Worm (Caenorhabditis elegans) whole organism, late embryonic: Measurements from ENCODE around the gene ifg-1.
A peak's percentile ranks its signal among the peaks of the same experiment; 100 is the strongest.

ENCODE experiments used
- C08G9.2 ChIP-seq: sonication (generic microtip); optimal IDR thresholded peaks from 2 replicates; lab custom pipeline; 2016; ENCODE audit warnings: mild to moderate bottlenecking, missing genetic modification characterization, moderate library complexity, missing compliant biosample characterization
- F13H6.1 ChIP-seq: sonication (generic microtip); optimal IDR thresholded peaks from 2 replicates; lab custom pipeline; 2016; ENCODE audit warnings: missing genetic modification characterization, missing compliant biosample characterization
- K02D7.2 ChIP-seq: sonication (generic microtip); optimal IDR thresholded peaks from 2 replicates; lab custom pipeline; 2017; ENCODE audit warnings: mild to moderate bottlenecking, missing genetic modification characterization, missing compliant biosample characterization
- T23F11.4 ChIP-seq: fragments of 200-800 bp; sonication (Bioruptor generic); optimal IDR thresholded peaks from 2 replicates; lab custom pipeline; 2018; ENCODE audit warnings: mild to moderate bottlenecking, missing genetic modification characterization, missing compliant biosample characterization
- Y22D7AL.16 ChIP-seq: sonication (generic microtip); optimal IDR thresholded peaks from 2 replicates; lab custom pipeline; 2016; ENCODE audit warnings: missing genetic modification characterization, missing compliant biosample characterization
- ama-1 ChIP-seq: fragments of 150-350 bp; optimal IDR thresholded peaks from 2 replicates; lab custom pipeline; 2014
- ceh-19 ChIP-seq: fragments of 200-800 bp; sonication (Bioruptor generic); optimal IDR thresholded peaks from 2 replicates; lab custom pipeline; 2018; ENCODE audit warnings: mild to moderate bottlenecking, missing genetic modification characterization, missing compliant biosample characterization
- ceh-2 ChIP-seq: sonication (generic microtip); optimal IDR thresholded peaks from 2 replicates; lab custom pipeline; 2016; ENCODE audit warnings: missing genotype, missing genetic modification characterization, missing compliant biosample characterization
- ceh-22 ChIP-seq: sonication (generic microtip); optimal IDR thresholded peaks from 2 replicates; lab custom pipeline; 2017; ENCODE audit warnings: missing biosample characterization, missing genetic modification characterization
- ceh-31 ChIP-seq: sonication (generic microtip); optimal IDR thresholded peaks from 2 replicates; lab custom pipeline; 2016; ENCODE audit warnings: missing genetic modification characterization, missing compliant biosample characterization
- ceh-45 ChIP-seq: fragments of 200-800 bp; sonication (Bioruptor generic); IDR thresholded peaks from 2 replicates; pipeline ENCODE4 v1.3.6; 2022; ENCODE audit warnings: missing genetic modification reagents, missing genetic modification characterization, missing compliant biosample characterization
- che-1 ChIP-seq: sonication (generic microtip); optimal IDR thresholded peaks from 2 replicates; lab custom pipeline; 2016; ENCODE audit warnings: mild to moderate bottlenecking, missing genetic modification characterization, missing compliant biosample characterization
- dmd-4 ChIP-seq: sonication (generic microtip); optimal IDR thresholded peaks from 2 replicates; lab custom pipeline; 2016; ENCODE audit warnings: borderline replicate concordance, missing genetic modification characterization, missing compliant biosample characterization
- dve-1 ChIP-seq: sonication (generic microtip); optimal IDR thresholded peaks from 2 replicates; lab custom pipeline; 2017; ENCODE audit warnings: antibody characterized with exemption, mild to moderate bottlenecking, missing genetic modification characterization, missing compliant biosample characterization
- elt-2 ChIP-seq: sonication (generic microtip); optimal IDR thresholded peaks from 2 replicates; lab custom pipeline; 2016; ENCODE audit warnings: missing genetic modification reagents, missing genetic modification characterization, missing compliant biosample characterization
- ets-4 ChIP-seq: sonication (generic microtip); optimal IDR thresholded peaks from 2 replicates; lab custom pipeline; 2016; ENCODE audit warnings: missing genetic modification characterization, missing compliant biosample characterization
- fax-1 ChIP-seq: sonication (generic microtip); optimal IDR thresholded peaks from 2 replicates; lab custom pipeline; 2016; ENCODE audit warnings: missing genotype, missing genetic modification characterization, missing compliant biosample characterization
- fkh-10 ChIP-seq: fragments of 150-350 bp; optimal IDR thresholded peaks from 2 replicates; lab custom pipeline; 2014; ENCODE audit warnings: missing biosample characterization, missing genetic modification reagents, missing genetic modification characterization
- gmeb-2 ChIP-seq: sonication (generic microtip); optimal IDR thresholded peaks from 2 replicates; lab custom pipeline; 2016; ENCODE audit warnings: missing genetic modification characterization, inconsistent platforms, missing compliant biosample characterization
- hlh-13 ChIP-seq: fragments of 200-800 bp; sonication (Bioruptor generic); optimal IDR thresholded peaks from 2 replicates; lab custom pipeline; 2018; ENCODE audit warnings: mild to moderate bottlenecking, missing genetic modification characterization, missing compliant biosample characterization
- hlh-15 ChIP-seq: sonication (generic microtip); optimal IDR thresholded peaks from 2 replicates; lab custom pipeline; 2016; ENCODE audit warnings: missing genetic modification characterization, missing compliant biosample characterization
- hlh-6 ChIP-seq: sonication (generic microtip); optimal IDR thresholded peaks from 2 replicates; lab custom pipeline; 2016; ENCODE audit warnings: missing genotype, missing genetic modification characterization, missing compliant biosample characterization
- mec-3 ChIP-seq: sonication (generic microtip); optimal IDR thresholded peaks from 2 replicates; lab custom pipeline; 2016; ENCODE audit warnings: borderline replicate concordance, missing genetic modification characterization, missing compliant biosample characterization
- nfya-1 ChIP-seq: sonication (generic microtip); optimal IDR thresholded peaks from 2 replicates; lab custom pipeline; 2017; ENCODE audit warnings: missing genetic modification characterization, mild to moderate bottlenecking, missing compliant biosample characterization, antibody characterized with exemption, moderate library complexity
- nhr-11 ChIP-seq: fragments of 150-350 bp; optimal IDR thresholded peaks from 2 replicates; lab custom pipeline; 2014; ENCODE audit warnings: missing biosample characterization, missing genetic modification characterization
- odd-2 ChIP-seq: sonication (generic microtip); optimal IDR thresholded peaks from 2 replicates; lab custom pipeline; 2017; ENCODE audit warnings: antibody characterized with exemption, mild to moderate bottlenecking, missing genetic modification characterization, missing compliant biosample characterization
- pha-2 ChIP-seq: sonication (generic microtip); optimal IDR thresholded peaks from 2 replicates; lab custom pipeline; 2017; ENCODE audit warnings: mild to moderate bottlenecking, missing genetic modification characterization, missing compliant biosample characterization
- pqm-1 ChIP-seq: sonication (generic microtip); optimal IDR thresholded peaks from 2 replicates; lab custom pipeline; 2016; ENCODE audit warnings: missing genetic modification characterization, missing compliant biosample characterization
- rnt-1 ChIP-seq: sonication (generic microtip); optimal IDR thresholded peaks from 2 replicates; lab custom pipeline; 2016; ENCODE audit warnings: missing genetic modification characterization, missing compliant biosample characterization
- sox-2 ChIP-seq: fragments of 200-800 bp; sonication (Bioruptor generic); IDR thresholded peaks from 2 replicates; pipeline ENCODE4 v1.3.6; 2022; ENCODE audit warnings: missing genetic modification reagents, missing genetic modification characterization, missing compliant biosample characterization
- tbx-2 ChIP-seq: sonication (generic microtip); optimal IDR thresholded peaks from 2 replicates; lab custom pipeline; 2016; ENCODE audit warnings: missing genetic modification characterization, missing compliant biosample characterization
- ttx-3 ChIP-seq: sonication (generic microtip); optimal IDR thresholded peaks from 2 replicates; lab custom pipeline; 2016; ENCODE audit warnings: missing genetic modification reagents, missing genetic modification characterization, missing compliant biosample characterization
- unc-3 ChIP-seq, 2 experiments: fragments of 200-800 bp in 1 of 2; sonication (Bioruptor generic) in 1 of 2; sonication (generic microtip) in 1 of 2; conservative IDR thresholded peaks in 1 of 2; optimal IDR thresholded peaks in 1 of 2; 2 replicates each; pipeline versions ENCODE4 v1.3.6 to Lab custom; 2016 to 2022; ENCODE audit warnings: missing compliant biosample characterization in 2 of 2, missing genetic modification characterization in 2 of 2, missing genetic modification reagents in 1 of 2
- unc-86 ChIP-seq: sonication (generic microtip); optimal IDR thresholded peaks from 2 replicates; lab custom pipeline; 2016; ENCODE audit warnings: missing genetic modification characterization, missing compliant biosample characterization
- ztf-16 ChIP-seq: sonication (generic microtip); optimal IDR thresholded peaks from 2 replicates; lab custom pipeline; 2017; ENCODE audit warnings: missing genetic modification characterization, missing compliant biosample characterization

Gene ifg-1

DNA sequence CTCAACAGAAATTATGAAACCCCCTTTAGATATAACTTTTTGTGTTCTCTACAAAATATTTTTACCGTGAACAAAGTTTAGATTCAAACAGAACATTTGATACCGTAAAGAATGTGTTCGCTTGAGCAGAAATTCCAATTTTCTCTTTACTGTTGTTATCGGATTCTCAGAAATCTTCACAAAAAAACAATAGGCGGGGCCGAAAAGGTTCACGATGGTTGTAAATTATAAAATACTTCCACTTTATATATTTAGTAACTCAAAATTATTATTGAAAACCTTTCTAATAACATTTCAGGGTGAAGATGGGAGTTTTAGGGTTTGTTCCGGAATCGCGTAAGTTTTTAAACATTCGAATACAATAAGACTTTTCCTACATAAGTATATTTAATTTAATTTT lies 21.1 kb downstream of the ifg-1 start, which contains the start of gene nlp-5:
TSS of gene nlp-5 (plus strand) at position 301 of the 400 bp plus-strand sequence.
- TF ChIP-seq hlh-13 (GFP tag; lab: Kevin White, UChicago): no peak
- no peak for TF ChIP-seq dve-1 (tag; lab: Kevin White, UChicago)
- no peak for TF ChIP-seq T23F11.4
- no peak for TF ChIP-seq pha-2
- no peak for TF ChIP-seq ceh-19 (GFP tag; lab: Kevin White, UChicago)
- no peak for TF ChIP-seq rnt-1 (tag; lab: Kevin White, UChicago)
- no peak for TF ChIP-seq ztf-16 (tag; lab: Kevin White, UChicago)
- no peak for TF ChIP-seq tbx-2 (tag; lab: Kevin White, UChicago)
- TF ChIP-seq fax-1: no peak
- no peak for TF ChIP-seq ceh-2 (tag; lab: Kevin White, UChicago)
- no peak for TF ChIP-seq mec-3 (tag; lab: Kevin White, UChicago)
- no peak for TF ChIP-seq sox-2
- no peak for TF ChIP-seq dmd-4 (tag; lab: Kevin White, UChicago)
- no peak for TF ChIP-seq odd-2 (tag; lab: Kevin White, UChicago)
- TF ChIP-seq C08G9.2 (tag; lab: Kevin White, UChicago): no peak

DNA sequence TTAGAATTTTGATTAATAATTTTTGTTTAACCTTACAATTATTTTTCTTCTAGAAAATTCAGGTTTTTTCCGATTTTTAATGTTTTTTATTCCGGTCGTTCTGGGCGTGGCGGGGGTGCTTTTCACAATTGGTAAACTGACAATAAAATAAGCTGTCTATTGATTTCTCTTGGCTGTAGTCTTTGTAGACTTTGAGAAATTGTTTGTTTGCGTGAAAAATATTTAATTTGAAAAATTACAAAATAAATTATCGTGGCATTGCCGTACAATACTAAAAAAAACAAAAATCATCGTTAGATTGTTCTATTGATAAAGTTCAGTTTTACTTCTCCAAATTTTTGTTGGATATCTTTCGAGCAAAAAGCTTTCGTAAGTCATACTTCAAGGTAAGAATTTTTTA lies 29.5 kb downstream of the ifg-1 start, which contains the start of gene F35C11.3:
TSS of gene F35C11.3 (plus strand) at position 301 of the 400 bp plus-strand sequence.
- TF ChIP-seq hlh-6 (no peak), nhr-11 (no peak), fkh-10 (no peak), nfya-1 (no peak), C08G9.2 (tag; lab: Kevin White, UChicago) (no peak), ets-4 (tag; lab: Kevin White, UChicago) (no peak), T23F11.4 (no peak), pqm-1 (tag; lab: Kevin White, UChicago) (no peak), che-1 (tag; lab: Kevin White, UChicago) (no peak)

DNA sequence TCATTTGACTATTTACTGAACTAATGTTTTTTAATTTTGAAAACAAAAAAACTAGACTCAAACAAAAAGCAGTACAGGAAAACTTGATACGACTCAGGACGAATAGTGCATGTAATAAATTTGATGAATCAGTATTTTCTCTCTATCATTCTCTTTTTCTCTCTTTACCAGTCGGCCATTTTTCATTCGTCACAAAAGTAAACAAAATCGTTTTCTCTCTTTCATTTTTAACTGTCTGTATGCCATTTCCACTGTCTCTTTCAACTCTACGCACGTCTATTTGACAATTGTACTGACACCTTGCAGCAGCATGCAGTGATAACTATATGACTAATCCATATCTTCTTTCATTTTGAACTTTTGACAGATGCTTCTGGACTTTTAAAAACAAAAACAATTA lies 31.7 kb downstream of the ifg-1 start, which contains the start of the genes F35C11.2 and F35C11.4:
TSS of gene F35C11.2 (minus strand) at position 90 of the 400 bp plus-strand sequence.
TSS of gene F35C11.4 (plus strand) at position 260 of the 400 bp plus-strand sequence.
- no peak for TF ChIP-seq dve-1 (tag; lab: Kevin White, UChicago)
- no peak for TF ChIP-seq ceh-45 (GFP tag; lab: Robert Waterston, UW)
- TF ChIP-seq ztf-16 (tag; lab: Kevin White, UChicago): no peak
- TF ChIP-seq ttx-3 (tag; lab: Kevin White, UChicago): no peak
- no peak for TF ChIP-seq K02D7.2 (tag; lab: Kevin White, UChicago)
- TF ChIP-seq ceh-22 (tag; lab: Kevin White, UChicago): no peak
- TF ChIP-seq nfya-1: no peak
- TF ChIP-seq unc-86 (tag; lab: Kevin White, UChicago): no peak
- no peak for TF ChIP-seq hlh-13 (GFP tag; lab: Kevin White, UChicago)
- no peak for TF ChIP-seq ama-1
- TF ChIP-seq Y22D7AL.16 (tag; lab: Kevin White, UChicago): no peak
- TF ChIP-seq gmeb-2 (tag; lab: Kevin White, UChicago): no peak
- TF ChIP-seq F13H6.1 (tag; lab: Kevin White, UChicago): no peak
- no peak for TF ChIP-seq hlh-15 (tag; lab: Kevin White, UChicago)

DNA sequence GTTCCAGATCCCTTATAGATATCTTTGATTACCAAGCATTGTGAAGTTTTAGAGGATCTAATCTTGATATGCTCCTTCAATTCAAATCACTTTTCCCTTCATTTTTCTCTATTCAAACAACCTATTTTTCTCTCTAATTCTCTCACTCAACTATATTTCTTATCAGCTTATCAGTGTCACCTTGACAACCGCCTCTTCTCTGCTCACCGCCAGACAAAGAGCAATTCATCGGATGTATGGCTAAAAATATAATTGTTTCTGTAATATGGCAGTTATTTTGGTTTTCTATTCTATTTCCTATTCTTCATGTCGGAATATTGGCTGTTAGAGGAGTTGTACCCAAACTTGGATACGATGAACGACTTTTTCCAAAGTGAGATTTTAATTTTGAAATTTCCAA lies 32.7 kb downstream of the ifg-1 start:
- TF ChIP-seq elt-2: peak; percentile 55
- no peak for TF ChIP-seq unc-3 (GFP tag; conservative IDR thresholded peaks at IDR 0.05; lab: Robert Waterston, UW)
- TF ChIP-seq unc-3 (tag; optimal IDR thresholded peaks at IDR 0.05; lab: Kevin White, UChicago): no peak
- TF ChIP-seq nhr-11: no peak
- TF ChIP-seq ceh-45 (GFP tag; lab: Robert Waterston, UW): no peak
- TF ChIP-seq ceh-31 (tag; lab: Kevin White, UChicago): no peak
- TF ChIP-seq, all 69 proteins: peak for 1
